Fruit fly (Drosophila melanogaster): ENCODE data around the gene Arpc4.

The Arpc4 gene

dm6 chr2L:6124815-6125214 is at the start of gene Arpc4:
Gene Arpc4, plus strand, starts transcription at chr2L:6125132.
- TF ChIP-seq noc (tag; optimal IDR thresholded peaks at IDR 0.05) = no peak

DNA sequence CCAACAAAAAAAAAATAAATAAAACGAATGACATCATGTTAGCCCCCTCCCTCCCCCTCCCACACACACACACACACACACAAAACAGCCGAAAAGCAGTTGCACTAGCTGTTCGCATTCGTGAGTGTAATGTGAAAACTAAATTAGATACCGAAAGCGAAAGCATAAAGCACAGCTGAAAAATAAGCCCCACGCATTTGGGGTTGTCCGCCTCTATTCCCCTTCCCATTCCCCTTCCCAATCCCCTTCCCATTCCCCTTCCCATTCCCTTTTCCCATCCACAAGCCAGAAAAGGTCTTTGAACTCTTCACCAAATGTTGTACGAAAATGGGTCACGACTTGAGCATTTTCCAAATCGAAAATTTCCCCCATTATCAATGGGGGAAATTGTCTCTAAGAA is 49.6 kb upstream of the Arpc4 start:
- no peak for TF ChIP-seq noc (tag; optimal IDR thresholded peaks at IDR 0.05)

dm6 chr2L:6076143-6076542 is 48.8 kb upstream of the Arpc4 start:
- TF ChIP-seq noc (tag; optimal IDR thresholded peaks at IDR 0.05) = no peak

- no peak for TF ChIP-seq noc (tag; optimal IDR thresholded peaks at IDR 0.05)
These were observed 48.0 kb upstream of the Arpc4 start for dm6 chr2L:6076829-6077364.

- no peak for TF ChIP-seq noc (tag; optimal IDR thresholded peaks at IDR 0.05)
These were observed 47.3 kb upstream of the Arpc4 start for dm6 chr2L:6077632-6078031.

DNA sequence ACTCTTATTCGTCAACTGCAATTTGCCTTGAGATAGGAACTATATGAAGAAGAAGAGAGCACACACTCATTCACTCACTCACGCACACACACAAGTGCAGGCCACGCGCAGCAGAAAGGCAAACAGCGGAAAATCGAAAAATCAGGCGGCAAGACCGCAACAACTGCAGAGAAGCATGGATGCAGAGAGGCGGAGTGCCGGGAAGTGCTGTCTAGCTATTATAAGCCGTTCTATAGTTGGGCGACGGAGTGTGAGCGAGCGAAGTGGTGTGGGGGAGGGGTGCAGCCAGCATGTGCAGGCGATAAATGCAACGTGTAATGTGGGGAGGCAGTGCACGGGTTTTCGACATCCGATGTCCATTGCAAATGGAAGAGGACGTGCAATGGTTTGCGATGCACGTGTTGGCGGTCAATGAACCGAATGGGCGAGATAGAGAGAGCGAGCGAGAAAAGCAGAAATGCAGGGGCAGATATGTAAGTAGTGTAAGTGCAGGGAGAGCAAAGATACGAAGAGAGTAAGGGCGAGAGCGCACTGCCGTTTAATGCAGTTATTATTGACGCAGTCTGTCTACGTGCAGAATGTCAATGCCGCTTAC is 46.1 kb upstream of the Arpc4 start:
- no peak for TF ChIP-seq noc (tag; optimal IDR thresholded peaks at IDR 0.05)

dm6 chr2L:6080329-6080728 is 44.6 kb upstream of the Arpc4 start:
- TF ChIP-seq noc (tag; optimal IDR thresholded peaks at IDR 0.05) = no peak

dm6 chr2L:6081134-6081832 is 43.6 kb upstream of the Arpc4 start:
- no peak for TF ChIP-seq noc (tag; optimal IDR thresholded peaks at IDR 0.05)

- no peak for TF ChIP-seq noc (tag; optimal IDR thresholded peaks at IDR 0.05)
These were observed 42.7 kb upstream of the Arpc4 start, which contains the start of gene Kr-h1 for dm6 chr2L:6082157-6082645. Gene Kr-h1, plus strand, starts transcription at chr2L:6082603.

dm6 chr2L:6082936-6083627 is 41.9 kb upstream of the Arpc4 start:
- TF ChIP-seq noc (tag; optimal IDR thresholded peaks at IDR 0.05) = peak; percentile 54

DNA sequence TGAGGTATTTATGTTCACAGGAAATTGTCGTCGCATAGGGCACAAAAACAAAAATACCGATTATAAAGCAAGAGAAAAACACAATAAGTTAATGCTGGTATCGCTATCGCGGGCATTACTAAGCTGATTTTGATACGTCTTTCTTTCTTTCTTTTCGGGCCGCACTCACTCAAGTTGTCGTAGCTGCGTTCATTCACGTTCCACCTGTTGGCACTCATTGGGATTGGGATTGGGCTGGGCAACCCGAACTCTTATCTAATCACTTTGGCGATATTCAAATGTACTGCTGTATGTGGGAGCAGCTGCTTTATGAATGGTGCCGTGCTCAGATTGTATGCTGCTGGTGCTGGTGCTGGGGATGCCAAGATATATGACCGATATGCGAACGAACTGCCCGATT is 40.2 kb upstream of the Arpc4 start:
- TF ChIP-seq noc (tag; optimal IDR thresholded peaks at IDR 0.05) = no peak

DNA sequence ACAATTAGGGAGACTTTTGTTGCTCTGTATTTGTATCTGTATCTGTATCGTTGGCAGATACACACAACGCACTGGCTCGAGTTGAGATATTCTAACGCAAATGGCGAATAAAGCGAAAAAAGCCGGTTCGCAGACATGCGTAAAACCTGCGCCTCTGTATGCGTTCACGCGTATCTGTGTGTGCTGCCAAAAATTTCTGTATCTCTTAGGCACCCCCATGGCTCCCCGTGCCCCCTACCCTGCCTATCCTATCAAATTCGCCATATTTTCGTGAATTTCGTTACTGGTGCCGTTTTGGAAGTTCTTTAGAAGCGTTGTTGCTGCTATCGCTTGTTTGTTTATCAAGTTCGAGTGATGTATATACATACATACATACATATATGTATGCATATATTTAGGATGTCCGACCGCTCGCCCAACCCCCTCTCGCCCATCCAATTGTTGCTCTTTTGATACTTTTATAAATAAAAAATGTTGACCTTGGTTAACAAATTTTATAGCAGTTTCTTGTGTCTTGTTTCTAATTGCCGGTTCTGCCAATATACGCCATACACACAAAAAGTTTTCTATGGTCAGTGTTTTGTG is 39.1 kb upstream of the Arpc4 start:
- TF ChIP-seq noc (tag; optimal IDR thresholded peaks at IDR 0.05) = peak; percentile 58

DNA sequence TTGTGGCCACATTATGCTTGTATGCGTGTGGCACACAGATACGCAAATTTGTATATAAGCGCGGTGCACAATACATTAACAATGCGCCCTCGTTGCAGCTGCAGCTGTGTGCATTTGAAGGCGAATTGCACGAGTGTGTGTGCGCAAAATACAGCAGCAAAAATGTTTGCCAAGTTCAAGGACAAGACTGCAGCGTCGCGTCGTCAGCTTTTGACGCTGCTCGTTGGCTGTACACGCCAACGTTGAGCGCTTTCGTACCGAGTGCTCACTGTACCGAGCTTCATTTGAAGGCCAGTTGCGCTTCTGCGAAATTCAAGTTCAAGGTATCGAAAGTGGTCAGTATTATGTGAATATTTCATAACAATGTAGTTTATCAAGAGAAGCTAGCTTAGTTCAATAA is 38.2 kb upstream of the Arpc4 start:
- TF ChIP-seq noc (tag; optimal IDR thresholded peaks at IDR 0.05) = no peak

dm6 chr2L:6087685-6088084 is 37.2 kb upstream of the Arpc4 start:
- TF ChIP-seq noc (tag; optimal IDR thresholded peaks at IDR 0.05) = no peak

dm6 chr2L:6088371-6089365 is 36.3 kb upstream of the Arpc4 start:
- TF ChIP-seq noc (tag; optimal IDR thresholded peaks at IDR 0.05) = peak; percentile 65
